Fruit fly (Drosophila melanogaster): ENCODE data around the gene His4r.

Gene His4r

DNA sequence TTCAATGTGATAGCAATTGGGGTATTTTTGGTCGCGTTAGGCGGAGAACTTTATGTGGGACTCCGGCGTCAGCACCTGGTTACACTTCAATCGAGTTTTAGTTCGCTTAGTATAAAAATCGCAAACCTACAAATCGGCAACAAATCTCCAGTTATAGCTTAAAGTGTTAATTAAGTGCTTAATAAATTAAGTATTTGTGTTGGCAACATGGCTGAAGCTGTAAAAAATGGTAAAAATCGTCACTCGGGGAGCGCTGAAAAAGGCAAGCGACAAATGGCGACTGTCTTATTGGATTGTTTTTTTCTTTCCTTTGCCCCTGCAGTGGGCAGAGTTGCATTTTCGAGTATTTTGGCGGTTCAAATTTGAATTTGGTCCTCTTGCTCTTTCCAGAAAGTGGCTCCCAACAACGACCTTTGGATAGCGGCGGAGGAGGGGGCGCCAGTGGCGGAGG is 33.8 kb downstream of the His4r start, which contains the start of gene Hexim:
Gene Hexim, plus strand, starts transcription at position 85 of the 451 bp plus-strand sequence.
- TF ChIP-seq h (optimal IDR thresholded peaks at IDR 0.05) = no peak
- TF ChIP-seq cwo (GFP tag; optimal IDR thresholded peaks at IDR 0.05) = no peak
- TF ChIP-seq jigr1 (GFP tag; IDR thresholded peaks at IDR 0.05) = no peak
- TF ChIP-seq CG15601 (tag; optimal IDR thresholded peaks at IDR 0.05) = peak; percentile 41
- TF ChIP-seq CG9727 (GFP tag; optimal IDR thresholded peaks at IDR 0.05) = no peak
- TF ChIP-seq Sry-β (GFP tag; optimal IDR thresholded peaks at IDR 0.05) = no peak
- TF ChIP-seq Mes4 (GFP tag; optimal IDR thresholded peaks at IDR 0.05) = no peak
- TF ChIP-seq bab2 (GFP tag; optimal IDR thresholded peaks at IDR 0.05) = no peak
- TF ChIP-seq lbe (GFP tag; optimal IDR thresholded peaks at IDR 0.05) = no peak
- no peak for TF ChIP-seq vnd (GFP tag; IDR thresholded peaks at IDR 0.05; ENCODE audit: partially characterized antibody)
- TF ChIP-seq Hmx (GFP tag; optimal IDR thresholded peaks at IDR 0.05) = no peak
- TF ChIP-seq CG10267 (tag; optimal IDR thresholded peaks at IDR 0.05) = peak; percentile 35
- TF ChIP-seq Blimp-1 (GFP tag; optimal IDR thresholded peaks at IDR 0.05) = no peak
- no peak for TF ChIP-seq CG14965 (GFP tag; optimal IDR thresholded peaks at IDR 0.05; ENCODE audit: borderline replicate concordance)
- TF ChIP-seq CG14710 (tag; optimal IDR thresholded peaks at IDR 0.05) = peak; percentile 73
- TF ChIP-seq odd (GFP tag; optimal IDR thresholded peaks at IDR 0.05) = no peak
- TF ChIP-seq gcm (GFP tag; optimal IDR thresholded peaks at IDR 0.05) = no peak
- no peak for TF ChIP-seq C15 (GFP tag; IDR thresholded peaks at IDR 0.05)
- no peak for TF ChIP-seq seq (GFP tag; IDR thresholded peaks at IDR 0.05)
- TF ChIP-seq BEAF-32 (GFP tag; optimal IDR thresholded peaks at IDR 0.05) = peak; percentile 48
- peak; percentile 2 for TF ChIP-seq Abd-B (GFP tag; optimal IDR thresholded peaks at IDR 0.05)
- peak; percentile 83 for TF ChIP-seq Ets97D (GFP tag; optimal IDR thresholded peaks at IDR 0.05)
- TF ChIP-seq vfl (GFP tag; optimal IDR thresholded peaks at IDR 0.05) = no peak
- no peak for TF ChIP-seq CG12104 (GFP tag; optimal IDR thresholded peaks at IDR 0.05)
- TF ChIP-seq Hr78 (GFP tag; optimal IDR thresholded peaks at IDR 0.05) = no peak
- no peak for TF ChIP-seq CG10565 (GFP tag; optimal IDR thresholded peaks at IDR 0.05)
- no peak for TF ChIP-seq CG17568 (GFP tag; optimal IDR thresholded peaks at IDR 0.05)
- no peak for TF ChIP-seq scrt (GFP tag; optimal IDR thresholded peaks at IDR 0.05)
- peak; percentile 40 for TF ChIP-seq CG12299 (tag; optimal IDR thresholded peaks at IDR 0.05)
- peak; percentile 44 for TF ChIP-seq stwl (tag; optimal IDR thresholded peaks at IDR 0.05)
- no peak for TF ChIP-seq disco-r (GFP tag; optimal IDR thresholded peaks at IDR 0.05)
- no peak for TF ChIP-seq oc (tag; optimal IDR thresholded peaks at IDR 0.05)
- TF ChIP-seq org-1 (GFP tag; optimal IDR thresholded peaks at IDR 0.05) = no peak
- TF ChIP-seq CG12219 (GFP tag; optimal IDR thresholded peaks at IDR 0.05) = no peak
- no peak for TF ChIP-seq Taf1 (GFP tag; IDR thresholded peaks at IDR 0.05)
- no peak for TF ChIP-seq CG18764 (GFP tag; optimal IDR thresholded peaks at IDR 0.05)
- no peak for TF ChIP-seq CG8944 (GFP tag; optimal IDR thresholded peaks at IDR 0.05)
- TF ChIP-seq Mrtf (GFP tag; IDR thresholded peaks at IDR 0.05) = no peak
- TF ChIP-seq CG17802 (tag; optimal IDR thresholded peaks at IDR 0.05) = no peak
- TF ChIP-seq nmo (GFP tag; optimal IDR thresholded peaks at IDR 0.05) = peak; percentile 56
- no peak for TF ChIP-seq CG4328 (GFP tag; optimal IDR thresholded peaks at IDR 0.05)
- no peak for TF ChIP-seq dm (GFP tag; optimal IDR thresholded peaks at IDR 0.05)
- TF ChIP-seq peb (GFP tag; IDR thresholded peaks at IDR 0.05) = no peak
- TF ChIP-seq pb (GFP tag; optimal IDR thresholded peaks at IDR 0.05) = no peak
- TF ChIP-seq Dp (GFP tag; optimal IDR thresholded peaks at IDR 0.05) = peak; percentile 97
- TF ChIP-seq lab (GFP tag; optimal IDR thresholded peaks at IDR 0.05) = no peak
- no peak for TF ChIP-seq NC2α (GFP tag; optimal IDR thresholded peaks at IDR 0.05)
- no peak for TF ChIP-seq ash1 (GFP tag; optimal IDR thresholded peaks at IDR 0.05)
- TF ChIP-seq ranshi (GFP tag; IDR thresholded peaks at IDR 0.05) = no peak
- TF ChIP-seq Mad (GFP tag; optimal IDR thresholded peaks at IDR 0.05) = peak; percentile 19
- TF ChIP-seq Gsc (GFP tag; IDR thresholded peaks at IDR 0.05) = no peak
